Fruit fly (Drosophila melanogaster) whole organism, adult: ENCODE measurements around the gene CaMKI.

ENCODE experiments used
- CG11617 ChIP-seq: fragments of 200-800 bp; sonication (Bioruptor generic); optimal IDR thresholded peaks from 2 replicates; lab custom pipeline; 2017; ENCODE audit warnings: mild to moderate bottlenecking, missing biosample characterization, missing genetic modification reagents, missing genetic modification characterization
- CG12768 ChIP-seq: fragments of 200-800 bp; sonication (Bioruptor generic); optimal IDR thresholded peaks from 2 replicates; lab custom pipeline; 2017; ENCODE audit warnings: missing biosample characterization, missing genetic modification characterization, mild to moderate bottlenecking, moderate library complexity, missing genetic modification reagents
- CG14711 ChIP-seq: fragments of 200-800 bp; sonication (Bioruptor generic); optimal IDR thresholded peaks from 2 replicates; lab custom pipeline; 2018; ENCODE audit warnings: missing biosample characterization, mild to moderate bottlenecking, missing genetic modification characterization, moderate library complexity
- CG1620 ChIP-seq: fragments of 200-800 bp; sonication (Bioruptor generic); optimal IDR thresholded peaks from 2 replicates; lab custom pipeline; 2016; ENCODE audit warnings: missing biosample characterization, missing genetic modification characterization
- CG33017 ChIP-seq: fragments of 200-800 bp; sonication (Bioruptor generic); optimal IDR thresholded peaks from 2 replicates; lab custom pipeline; 2018; ENCODE audit warnings: missing biosample characterization, mild to moderate bottlenecking, missing genetic modification characterization, moderate library complexity
- CG5204 ChIP-seq: fragments of 200-800 bp; sonication (Bioruptor generic); optimal IDR thresholded peaks from 2 replicates; lab custom pipeline; 2016; ENCODE audit warnings: missing biosample characterization, missing genetic modification characterization
- CG7045 ChIP-seq: fragments of 200-800 bp; sonication (Bioruptor generic); optimal IDR thresholded peaks from 2 replicates; lab custom pipeline; 2017; ENCODE audit warnings: missing biosample characterization, mild to moderate bottlenecking, missing genetic modification characterization
- CG7101 ChIP-seq: fragments of 200-800 bp; sonication (Bioruptor generic); optimal IDR thresholded peaks from 2 replicates; lab custom pipeline; 2018; ENCODE audit warnings: missing biosample characterization, mild to moderate bottlenecking, missing genetic modification characterization, moderate library complexity
- Clk ChIP-seq: fragments of 200-800 bp; sonication (Bioruptor generic); optimal IDR thresholded peaks from 2 replicates; lab custom pipeline; 2017; ENCODE audit warnings: missing biosample characterization, missing genetic modification characterization
- Crg-1 ChIP-seq: fragments of 200-800 bp; sonication (Bioruptor generic); optimal IDR thresholded peaks from 2 replicates; lab custom pipeline; 2016; ENCODE audit warnings: missing biosample characterization, missing genetic modification characterization
- Hr96 ChIP-seq: fragments of 200-800 bp; sonication (Bioruptor generic); optimal IDR thresholded peaks from 2 replicates; lab custom pipeline; 2016; ENCODE audit warnings: missing biosample characterization, missing genetic modification characterization
- Mnt ChIP-seq: fragments of 200-800 bp; sonication (Bioruptor generic); optimal IDR thresholded peaks from 2 replicates; lab custom pipeline; 2016; ENCODE audit warnings: missing biosample characterization, mild to moderate bottlenecking, missing genetic modification characterization
- bab1 ChIP-seq: fragments of 200-800 bp; sonication (Bioruptor generic); optimal IDR thresholded peaks from 3 replicates; lab custom pipeline; 2019; ENCODE audit warnings: missing biosample characterization, mild to moderate bottlenecking, missing genetic modification characterization, moderate library complexity
- cic ChIP-seq: fragments of 200-800 bp; sonication (Bioruptor generic); optimal IDR thresholded peaks from 2 replicates; lab custom pipeline; 2017; ENCODE audit warnings: missing biosample characterization, mild to moderate bottlenecking, missing genetic modification characterization, moderate library complexity
- cnc ChIP-seq, 2 experiments: fragments of >200 bp; optimal IDR thresholded peaks; 2 replicates each; lab custom pipeline; 2017
- kay ChIP-seq: fragments of 200-800 bp; sonication (Bioruptor generic); peaks from one replicate; lab custom pipeline; 2016; ENCODE audit warnings: missing biosample characterization, missing genetic modification characterization, borderline replicate concordance
- ovo ChIP-seq: fragments of 200-800 bp; sonication (Bioruptor generic); optimal IDR thresholded peaks from 2 replicates; lab custom pipeline; 2016; ENCODE audit warnings: missing biosample characterization, missing genetic modification characterization
- pad ChIP-seq: fragments of 200-800 bp; sonication (Bioruptor generic); optimal IDR thresholded peaks from 3 replicates; lab custom pipeline; 2017; ENCODE audit warnings: missing biosample characterization, missing genetic modification characterization, mild to moderate bottlenecking, moderate library complexity, missing genetic modification reagents
- tj ChIP-seq: fragments of 200-800 bp; sonication (Bioruptor generic); optimal IDR thresholded peaks from 3 replicates; lab custom pipeline; 2017; ENCODE audit warnings: missing biosample characterization, mild to moderate bottlenecking, missing genetic modification characterization, moderate library complexity
- toe ChIP-seq: fragments of 200-800 bp; sonication (Bioruptor generic); optimal IDR thresholded peaks from 2 replicates; lab custom pipeline; 2016; ENCODE audit warnings: missing biosample characterization, missing genetic modification characterization

The CaMKI gene

DNA sequence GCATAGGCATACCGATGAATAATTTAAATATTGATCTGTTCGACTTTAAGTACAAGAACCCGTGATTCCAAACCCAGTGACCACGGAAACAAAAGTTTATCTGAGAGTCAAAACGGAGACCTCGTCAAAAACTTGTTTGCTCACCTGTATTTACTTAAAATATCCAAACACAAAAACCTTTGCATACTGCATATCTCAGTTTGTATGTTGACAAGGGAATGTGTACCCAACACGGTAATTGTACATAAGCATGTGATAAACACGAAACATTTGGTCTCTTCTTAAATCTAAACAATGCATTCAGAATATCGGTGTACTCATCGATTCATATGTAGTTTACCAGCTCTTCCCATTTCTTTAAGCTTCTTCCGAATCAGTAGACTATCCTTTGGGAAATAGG is 52.4 kb downstream of the CaMKI start:
- TF ChIP-seq Hr96, result peak; percentile 8
- no peak for TF ChIP-seq CG33017 (tag; lab: Kevin White, UChicago)
- TF ChIP-seq CG7101 (tag; lab: Kevin White, UChicago), result peak; percentile 78
- TF ChIP-seq Crg-1 (GFP tag; lab: Kevin White, UChicago), result peak; percentile 84
- no peak for TF ChIP-seq toe (GFP tag; lab: Kevin White, UChicago)
- no peak for TF ChIP-seq tj
- no peak for TF ChIP-seq CG7045
- TF ChIP-seq cnc (optimal IDR thresholded peaks at IDR 0.05; lab: Kevin White, UChicago), result no peak
- no peak for TF ChIP-seq CG14711
- peak; percentile 45 for TF ChIP-seq pad (GFP tag; lab: Kevin White, UChicago)
- TF ChIP-seq Clk (GFP tag; lab: Kevin White, UChicago), result no peak
- TF ChIP-seq ovo (GFP tag; lab: Kevin White, UChicago), result peak; percentile 87
- peak; percentile 38 for TF ChIP-seq CG1620 (GFP tag; lab: Kevin White, UChicago)
- peak; percentile 20 for TF ChIP-seq Mnt (GFP tag; lab: Kevin White, UChicago)
- TF ChIP-seq cic, result peak; percentile 13
- peak; percentile 16 for TF ChIP-seq kay (GFP tag; lab: Kevin White, UChicago)
- TF ChIP-seq bab1 (GFP tag; lab: Kevin White, UChicago), result no peak
- peak; percentile 22 for TF ChIP-seq CG5204 (GFP tag; lab: Kevin White, UChicago)
- TF ChIP-seq CG12768 (GFP tag; lab: Kevin White, UChicago), result peak; percentile 40
- peak; percentile 46 for TF ChIP-seq CG11617 (GFP tag; lab: Kevin White, UChicago)

DNA sequence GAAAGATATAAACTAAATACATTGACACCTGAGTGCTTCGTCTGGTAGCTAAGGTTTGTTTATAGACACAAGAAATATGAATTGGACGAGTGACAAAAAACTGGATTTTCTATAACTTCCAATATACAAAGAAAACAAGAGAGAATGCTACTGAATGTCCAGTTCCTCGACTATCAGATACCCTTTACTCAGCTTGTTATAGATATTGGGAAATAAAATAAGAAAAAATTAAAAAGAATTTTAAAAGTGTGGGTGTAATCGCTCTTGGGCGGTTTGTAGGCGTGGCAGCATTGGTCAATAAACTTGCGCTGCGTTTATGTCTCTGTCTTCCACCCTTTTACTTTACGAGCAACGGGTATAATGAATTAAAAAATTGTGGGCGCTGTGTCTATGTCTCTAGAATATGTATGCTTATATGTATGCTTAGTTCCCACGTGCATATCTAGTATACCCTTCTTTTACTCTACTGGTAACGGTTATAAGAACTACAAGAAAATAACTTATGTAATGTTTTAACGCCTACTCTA is 53.1 kb downstream of the CaMKI start:
- TF ChIP-seq CG14711, result no peak
- peak; percentile 3 for TF ChIP-seq kay (GFP tag; lab: Kevin White, UChicago)

DNA sequence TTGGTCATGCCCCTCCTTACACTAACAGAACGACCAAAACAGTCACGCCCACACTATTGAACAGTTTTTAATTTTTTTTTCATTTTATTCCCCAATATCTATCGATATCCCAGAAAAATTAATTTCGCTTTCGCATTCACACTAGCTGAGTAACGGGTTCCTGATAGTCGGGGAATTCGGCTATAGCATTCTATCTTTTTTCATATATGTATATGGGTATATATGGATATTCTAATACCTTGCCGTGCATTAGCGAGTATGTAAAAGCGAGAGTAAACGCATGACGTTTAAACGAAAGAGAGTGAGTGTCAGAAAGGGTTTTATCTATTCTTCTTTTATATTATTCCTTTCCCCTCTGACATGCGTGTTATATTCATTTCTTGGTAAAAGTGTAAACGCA is 53.8 kb downstream of the CaMKI start:
- TF ChIP-seq kay (GFP tag; lab: Kevin White, UChicago), result no peak
- TF ChIP-seq pad (GFP tag; lab: Kevin White, UChicago), result peak; percentile 37
- no peak for TF ChIP-seq CG1620 (GFP tag; lab: Kevin White, UChicago)
- no peak for TF ChIP-seq cic
- no peak for TF ChIP-seq CG33017 (tag; lab: Kevin White, UChicago)

- TF ChIP-seq kay (GFP tag; lab: Kevin White, UChicago) (no peak), Mnt (GFP tag; lab: Kevin White, UChicago) (no peak), pad (GFP tag; lab: Kevin White, UChicago) (peak; percentile 52), CG12768 (GFP tag; lab: Kevin White, UChicago) (no peak)
Observed at dm6 chr4:501479-501993, 56.2 kb downstream of the CaMKI start, which contains the start of gene zfh2. Gene zfh2 (plus strand): TSS chr4:501810.

DNA sequence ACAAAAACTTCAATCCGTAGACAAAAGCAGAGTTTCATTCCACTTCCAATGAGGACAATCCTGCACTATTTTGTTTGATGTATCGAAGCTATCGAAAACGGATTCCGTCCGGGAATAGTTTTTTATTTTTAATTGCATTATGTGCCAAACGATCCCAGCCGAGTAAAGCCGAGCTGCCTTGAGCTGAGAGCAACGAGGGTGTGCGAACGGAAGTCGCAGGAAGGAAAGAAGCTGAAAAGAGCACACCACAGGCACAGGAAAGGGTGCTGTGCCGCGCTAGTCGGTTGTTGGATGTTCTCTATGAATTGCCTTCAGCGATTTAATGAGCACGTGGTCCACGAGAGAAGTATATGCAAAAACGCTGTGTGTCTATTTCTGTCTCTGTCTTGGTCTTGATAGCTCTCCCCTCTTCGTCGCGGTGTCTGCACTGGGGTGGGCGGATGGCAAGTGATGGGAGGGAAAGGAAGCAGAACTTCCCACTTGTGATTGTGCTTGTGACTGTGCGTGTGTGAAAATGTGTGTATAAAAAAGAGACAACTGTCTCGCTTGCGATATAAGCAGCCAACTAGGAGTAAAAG is 57.3 kb downstream of the CaMKI start:
- no peak for TF ChIP-seq CG14711
- no peak for TF ChIP-seq CG7101 (tag; lab: Kevin White, UChicago)
- no peak for TF ChIP-seq CG1620 (GFP tag; lab: Kevin White, UChicago)
- peak; percentile 4 for TF ChIP-seq Mnt (GFP tag; lab: Kevin White, UChicago)
